Fruit fly (Drosophila melanogaster) whole organism, embryonic: Measurements from ENCODE around the gene CG32413.

ENCODE experiments used
- CG14441 ChIP-seq: fragments of 200-800 bp; sonication (Bioruptor generic); IDR thresholded peaks from 2 replicates; pipeline ENCODE4 v1.3.6; 2022; ENCODE audit warnings: missing biosample characterization, missing genetic modification characterization
- Dref ChIP-seq: fragments of 200-800 bp; sonication (Bioruptor generic); IDR thresholded peaks from 2 replicates; pipeline ENCODE4 v1.3.6; 2022; ENCODE audit warnings: missing biosample characterization, missing genetic modification characterization
- TFAM ChIP-seq: fragments of 200-800 bp; sonication (Bioruptor generic); optimal IDR thresholded peaks from 2 replicates; lab custom pipeline; 2017; ENCODE audit warnings: missing biosample characterization, missing genetic modification characterization, inconsistent platforms
- seq ChIP-seq: fragments of 200-800 bp; sonication (Bioruptor generic); IDR thresholded peaks from 2 replicates; pipeline ENCODE4 v1.3.6; 2022; ENCODE audit warnings: missing biosample characterization, missing genetic modification characterization
- slbo ChIP-seq: fragments of 200-800 bp; sonication (Bioruptor generic); IDR thresholded peaks from 2 replicates; pipeline ENCODE4 v1.3.6; 2022; ENCODE audit warnings: missing biosample characterization, missing genetic modification characterization
- zf30C ChIP-seq: fragments of 200-800 bp; sonication (Bioruptor generic); optimal IDR thresholded peaks from 3 replicates; lab custom pipeline; 2018; ENCODE audit warnings: missing biosample characterization, mild to moderate bottlenecking, missing genetic modification characterization

dm6 chr3L:5869614-5870204 lies 34.1 kb downstream of the CG32413 start:
- TF ChIP-seq seq (GFP tag; lab: Robert Waterston, UW), result 0 out of 2 replicates have a peak, but pooled peaks have one; percentile 14
- peak; percentile 21 for TF ChIP-seq TFAM (GFP tag; lab: Kevin White, UChicago)
- TF ChIP-seq Dref (GFP tag; lab: Robert Waterston, UW), result 0 out of 2 replicates have a peak, but pooled peaks have one; percentile 8
- TF ChIP-seq slbo (GFP tag; lab: Robert Waterston, UW), result peak; percentile 93
- TF ChIP-seq zf30C (GFP tag; lab: Kevin White, UChicago), result no peak
- TF ChIP-seq CG14441 (GFP tag; lab: Robert Waterston, UW), result peak; percentile 77
